Fruit fly (Drosophila melanogaster) whole organism, adult: ENCODE results near the gene CG31198.

Experiments used
- CG12768 ChIP-seq: fragments of 200-800 bp; sonication (Bioruptor generic); optimal IDR thresholded peaks from 2 replicates; lab custom pipeline; 2017; ENCODE audit warnings: missing biosample characterization, missing genetic modification characterization, mild to moderate bottlenecking, moderate library complexity, missing genetic modification reagents
- CG1620 ChIP-seq: fragments of 200-800 bp; sonication (Bioruptor generic); optimal IDR thresholded peaks from 2 replicates; lab custom pipeline; 2016; ENCODE audit warnings: missing biosample characterization, missing genetic modification characterization
- CG33017 ChIP-seq: fragments of 200-800 bp; sonication (Bioruptor generic); optimal IDR thresholded peaks from 2 replicates; lab custom pipeline; 2018; ENCODE audit warnings: missing biosample characterization, mild to moderate bottlenecking, missing genetic modification characterization, moderate library complexity
- CG5204 ChIP-seq: fragments of 200-800 bp; sonication (Bioruptor generic); optimal IDR thresholded peaks from 2 replicates; lab custom pipeline; 2016; ENCODE audit warnings: missing biosample characterization, missing genetic modification characterization
- Clk ChIP-seq: fragments of 200-800 bp; sonication (Bioruptor generic); optimal IDR thresholded peaks from 2 replicates; lab custom pipeline; 2017; ENCODE audit warnings: missing biosample characterization, missing genetic modification characterization
- Crg-1 ChIP-seq: fragments of 200-800 bp; sonication (Bioruptor generic); optimal IDR thresholded peaks from 2 replicates; lab custom pipeline; 2016; ENCODE audit warnings: missing biosample characterization, missing genetic modification characterization
- Mnt ChIP-seq: fragments of 200-800 bp; sonication (Bioruptor generic); optimal IDR thresholded peaks from 2 replicates; lab custom pipeline; 2016; ENCODE audit warnings: missing biosample characterization, mild to moderate bottlenecking, missing genetic modification characterization
- cnc ChIP-seq, 2 experiments: fragments of >200 bp; optimal IDR thresholded peaks; 2 replicates each; lab custom pipeline; 2017

- TF ChIP-seq cnc (optimal IDR thresholded peaks at IDR 0.05; lab: Kevin White, UChicago) (no peak), Clk (GFP tag; lab: Kevin White, UChicago) (no peak), CG5204 (GFP tag; lab: Kevin White, UChicago) (no peak), Crg-1 (no peak), Mnt (GFP tag; lab: Kevin White, UChicago) (no peak), CG33017 (tag; lab: Kevin White, UChicago) (no peak), CG1620 (no peak), CG12768 (peak; percentile 14)
Observed at dm6 chr3R:21780086-21780485, 26.0 kb downstream of the CG31198 start.
